Fruit fly (Drosophila melanogaster): ENCODE results near the gene CG14262.

The CG14262 gene

dm6 chr3R:27292159-27292880 is 27.1 kb upstream of the CG14262 start, which contains the start of gene CG3348 (continued):
- TF ChIP-seq Hand (GFP tag; optimal IDR thresholded peaks at IDR 0.05) (peak; percentile 36), CG2202 (tag; optimal IDR thresholded peaks at IDR 0.05) (no peak), Lhr (GFP tag; optimal IDR thresholded peaks at IDR 0.05) (no peak), pita (GFP tag; optimal IDR thresholded peaks at IDR 0.05) (no peak), CG10366 (GFP tag; IDR thresholded peaks at IDR 0.05) (peak; percentile 71), CG14710 (tag; optimal IDR thresholded peaks at IDR 0.05) (peak; percentile 44), kni (GFP tag; optimal IDR thresholded peaks at IDR 0.05) (no peak), jing (GFP tag; optimal IDR thresholded peaks at IDR 0.05) (no peak), CG2712 (tag; optimal IDR thresholded peaks at IDR 0.05) (peak; percentile 64), CG34224 (GFP tag; IDR thresholded peaks at IDR 0.05; ENCODE audit: partially characterized antibody) (no peak), dm (GFP tag; optimal IDR thresholded peaks at IDR 0.05) (peak; percentile 23), CG1603 (tag; optimal IDR thresholded peaks at IDR 0.05) (peak; percentile 47), h (optimal IDR thresholded peaks at IDR 0.05) (no peak), unc-4 (GFP tag; IDR thresholded peaks at IDR 0.05; ENCODE audit: partially characterized antibody) (no peak), peb (GFP tag; IDR thresholded peaks at IDR 0.05) (no peak), CG15269 (tag; optimal IDR thresholded peaks at IDR 0.05) (peak; percentile 76), CG12155 (GFP tag; optimal IDR thresholded peaks at IDR 0.05) (peak; percentile 73), Awh (GFP tag; IDR thresholded peaks at IDR 0.05) (peak; percentile 38; the same call in 1 of the 2 replicates), CG17612 (GFP tag; IDR thresholded peaks at IDR 0.05) (peak; percentile 63; the same call in 1 of the 2 replicates), HmgZ (tag; optimal IDR thresholded peaks at IDR 0.05) (peak; percentile 75), schlank (tag; optimal IDR thresholded peaks at IDR 0.05) (peak; percentile 69), prd (optimal IDR thresholded peaks at IDR 0.05) (no peak), prd (GFP tag; IDR thresholded peaks at IDR 0.05) (peak; percentile 81), CG14050 (GFP tag; IDR thresholded peaks at IDR 0.05) (0 out of 3 replicates have a peak, but pooled peaks have one; percentile 14), CG18619 (GFP tag; optimal IDR thresholded peaks at IDR 0.05) (peak; percentile 71), CG11695 (GFP tag; IDR thresholded peaks at IDR 0.05) (peak; percentile 74; the same call in 2 of the 3 replicates), CG7987 (GFP tag; optimal IDR thresholded peaks at IDR 0.05) (peak; percentile 10), CrebB (tag; optimal IDR thresholded peaks at IDR 0.05) (peak; percentile 37), CG1024 (GFP tag; IDR thresholded peaks at IDR 0.05) (peak; percentile 59; the same call in 1 of the 2 replicates), CG31441 (GFP tag; IDR thresholded peaks at IDR 0.05) (peak; percentile 59), ERR (GFP tag; optimal IDR thresholded peaks at IDR 0.05) (peak; percentile 42), CG8388 (GFP tag; optimal IDR thresholded peaks at IDR 0.05) (peak; percentile 67), CG12071 (GFP tag; optimal IDR thresholded peaks at IDR 0.05) (peak; percentile 62), chif (GFP tag; optimal IDR thresholded peaks at IDR 0.05) (peak; percentile 8 to 39), Mad (GFP tag; optimal IDR thresholded peaks at IDR 0.05) (peak; percentile 17), CTCF (GFP tag; optimal IDR thresholded peaks at IDR 0.05) (no peak), NFAT (GFP tag; IDR thresholded peaks at IDR 0.05) (peak; percentile 69), ham (GFP tag; IDR thresholded peaks at IDR 0.05) (peak; percentile 40; the same call in 1 of the 2 replicates), so (GFP tag; IDR thresholded peaks at IDR 0.05) (0 out of 3 replicates have a peak, but pooled peaks have one; percentile 43), CG13894 (tag; optimal IDR thresholded peaks at IDR 0.05) (peak; percentile 84), CG3065 (GFP tag; optimal IDR thresholded peaks at IDR 0.05) (peak; percentile 9), sob (GFP tag; IDR thresholded peaks at IDR 0.05) (peak; percentile 79), CG7556 (GFP tag; optimal IDR thresholded peaks at IDR 0.05) (peak; percentile 72), dmrt11E (tag; optimal IDR thresholded peaks at IDR 0.05) (peak; percentile 51), Hmx (GFP tag; optimal IDR thresholded peaks at IDR 0.05) (peak; percentile 64), lilli (GFP tag; optimal IDR thresholded peaks at IDR 0.05) (peak; percentile 78), CG18262 (tag; optimal IDR thresholded peaks at IDR 0.05) (peak; percentile 40), nau (GFP tag; optimal IDR thresholded peaks at IDR 0.05) (peak; percentile 35), CG17829 (tag; optimal IDR thresholded peaks at IDR 0.05) (peak; percentile 43), dysf (GFP tag; IDR thresholded peaks at IDR 0.05) (peak; percentile 83)
